Worm (Caenorhabditis elegans): ENCODE results near the gene cnx-1.

Gene cnx-1

ce11 chrIII:9782483-9783081 lies 34.4 kb downstream of the cnx-1 start, which contains the start of gene R10E11.6:
Gene R10E11.6, plus strand, starts transcription at chrIII:9783006.
- TF ChIP-seq egl-27 (tag; optimal IDR thresholded peaks at IDR 0.05) = no peak

- TF ChIP-seq ceh-16 (tag; optimal IDR thresholded peaks at IDR 0.05) (no peak), fos-1 (tag; optimal IDR thresholded peaks at IDR 0.05) (peak; percentile 29), lin-39 (tag; optimal IDR thresholded peaks at IDR 0.05) (no peak), ama-1 (optimal IDR thresholded peaks at IDR 0.05) (no peak), unc-55 (GFP tag; optimal IDR thresholded peaks at IDR 0.05) (no peak), skn-1 (tag; optimal IDR thresholded peaks at IDR 0.05) (no peak), mdl-1 (tag; optimal IDR thresholded peaks at IDR 0.05) (no peak), lin-13 (GFP tag; optimal IDR thresholded peaks at IDR 0.05) (no peak), aly-2 (tag; optimal IDR thresholded peaks at IDR 0.05) (no peak), nhr-129 (tag; optimal IDR thresholded peaks at IDR 0.05) (peak; percentile 1), zag-1 (tag; optimal IDR thresholded peaks at IDR 0.05) (no peak), ceh-82 (tag; optimal IDR thresholded peaks at IDR 0.05) (no peak), nhr-10 (tag; optimal IDR thresholded peaks at IDR 0.05) (no peak), crh-2 (tag; optimal IDR thresholded peaks at IDR 0.05) (no peak), egl-27 (tag; optimal IDR thresholded peaks at IDR 0.05) (no peak), unc-39 (tag; optimal IDR thresholded peaks at IDR 0.05) (no peak), nhr-21 (tag; optimal IDR thresholded peaks at IDR 0.05) (no peak), sma-3 (GFP tag; optimal IDR thresholded peaks at IDR 0.05) (peak; percentile 15), gmeb-1 (tag; optimal IDR thresholded peaks at IDR 0.05) (no peak), nhr-6 (tag; optimal IDR thresholded peaks at IDR 0.05) (no peak), alr-1 (tag; optimal IDR thresholded peaks at IDR 0.05) (no peak), nhr-12 (tag; optimal IDR thresholded peaks at IDR 0.05) (no peak), nhr-25 (tag; optimal IDR thresholded peaks at IDR 0.05) (no peak), lin-11 (tag; optimal IDR thresholded peaks at IDR 0.05) (peak; percentile 22), ztf-1 (GFP tag; conservative IDR thresholded peaks at IDR 0.05) (no peak)
These were observed 34.9 kb downstream of the cnx-1 start, which contains the start of gene vha-2 for ce11 chrIII:9782011-9782436. Gene vha-2, plus strand, starts transcription at chrIII:9782164.

ce11 chrIII:9780665-9781304 lies 36.2 kb downstream of the cnx-1 start, which contains the start of gene vha-1:
Gene vha-1, plus strand, starts transcription at chrIII:9781254.
- no peak for TF ChIP-seq nhr-77 (tag; optimal IDR thresholded peaks at IDR 0.05)
- peak; percentile 83 for TF ChIP-seq sma-3 (GFP tag; optimal IDR thresholded peaks at IDR 0.05)
- TF ChIP-seq ztf-4 (tag; optimal IDR thresholded peaks at IDR 0.05) = peak; percentile 65
- peak; percentile 97 for TF ChIP-seq unc-55 (GFP tag; optimal IDR thresholded peaks at IDR 0.05)
- TF ChIP-seq nhr-11 (tag; optimal IDR thresholded peaks at IDR 0.05) = no peak
- TF ChIP-seq aly-2 (tag; optimal IDR thresholded peaks at IDR 0.05) = no peak
- peak; percentile 43 for TF ChIP-seq mab-5 (tag; optimal IDR thresholded peaks at IDR 0.05)
- peak; percentile 46 for TF ChIP-seq egl-27 (tag; optimal IDR thresholded peaks at IDR 0.05)
- no peak for TF ChIP-seq unc-62 (GFP tag; optimal IDR thresholded peaks at IDR 0.05)
- TF ChIP-seq crh-2 (tag; optimal IDR thresholded peaks at IDR 0.05) = peak; percentile 95
- no peak for TF ChIP-seq nhr-23 (tag; optimal IDR thresholded peaks at IDR 0.05)
- no peak for TF ChIP-seq nhr-12 (tag; optimal IDR thresholded peaks at IDR 0.05)
- TF ChIP-seq nhr-25 (tag; optimal IDR thresholded peaks at IDR 0.05) = peak; percentile 75
- TF ChIP-seq snpc-4 (tag; optimal IDR thresholded peaks at IDR 0.05) = peak; percentile 53
- TF ChIP-seq nhr-237 (tag; optimal IDR thresholded peaks at IDR 0.05) = no peak
- TF ChIP-seq peb-1 (tag; optimal IDR thresholded peaks at IDR 0.05) = no peak
- peak; percentile 55 for TF ChIP-seq ceh-82 (tag; optimal IDR thresholded peaks at IDR 0.05)
- peak; percentile 67 for TF ChIP-seq lin-11 (tag; optimal IDR thresholded peaks at IDR 0.05)
- TF ChIP-seq C34F6.9 (tag; optimal IDR thresholded peaks at IDR 0.05) = peak; percentile 98
- no peak for TF ChIP-seq alr-1 (tag; optimal IDR thresholded peaks at IDR 0.05)
- no peak for TF ChIP-seq elt-3 (tag; optimal IDR thresholded peaks at IDR 0.05)
- TF ChIP-seq F13H6.1 (tag; optimal IDR thresholded peaks at IDR 0.05) = peak; percentile 74
- no peak for TF ChIP-seq lin-39 (tag; optimal IDR thresholded peaks at IDR 0.05)
- TF ChIP-seq ztf-1 (GFP tag; conservative IDR thresholded peaks at IDR 0.05) = no peak
- TF ChIP-seq R02D3.7 (tag; optimal IDR thresholded peaks at IDR 0.05) = peak; percentile 11
- no peak for TF ChIP-seq ceh-16 (tag; optimal IDR thresholded peaks at IDR 0.05)
- no peak for TF ChIP-seq Y55F3AM.14 (GFP tag; optimal IDR thresholded peaks at IDR 0.05)
- TF ChIP-seq ztf-11 (tag; optimal IDR thresholded peaks at IDR 0.05) = no peak
- TF ChIP-seq blmp-1 (tag; optimal IDR thresholded peaks at IDR 0.05; ENCODE audit: insufficient read depth) = peak; percentile 56
- TF ChIP-seq fos-1 (tag; optimal IDR thresholded peaks at IDR 0.05) = peak; percentile 99
- no peak for TF ChIP-seq skn-1 (tag; optimal IDR thresholded peaks at IDR 0.05)
- no peak for TF ChIP-seq sem-4 (tag; optimal IDR thresholded peaks at IDR 0.05)
- no peak for TF ChIP-seq unc-39 (tag; optimal IDR thresholded peaks at IDR 0.05)
- no peak for TF ChIP-seq elt-1 (tag; optimal IDR thresholded peaks at IDR 0.05)
- peak; percentile 78 to 94 for TF ChIP-seq lsy-2 (tag; optimal IDR thresholded peaks at IDR 0.05)
- TF ChIP-seq ZK546.5 (tag; optimal IDR thresholded peaks at IDR 0.05) = peak; percentile 42
- no peak for TF ChIP-seq mbf-1 (tag; optimal IDR thresholded peaks at IDR 0.05)
- TF ChIP-seq nhr-129 (tag; optimal IDR thresholded peaks at IDR 0.05) = peak; percentile 88
- TF ChIP-seq gmeb-1 (tag; optimal IDR thresholded peaks at IDR 0.05) = peak; percentile 79
- TF ChIP-seq dmd-4 (tag; optimal IDR thresholded peaks at IDR 0.05) = no peak
- no peak for TF ChIP-seq nhr-10 (tag; optimal IDR thresholded peaks at IDR 0.05)
